Worm (Caenorhabditis elegans) whole organism, L2 larva: Measurements from ENCODE around the gene T21E8.4.
A peak's percentile ranks its signal among the peaks of the same experiment; 100 is the strongest.

ENCODE experiments used
- C34F6.9 ChIP-seq: fragments of 150-350 bp; optimal IDR thresholded peaks from 2 replicates; lab custom pipeline; 2014; ENCODE audit warnings: missing biosample characterization, missing genetic modification characterization
- R02D3.7 ChIP-seq: fragments of 150-350 bp; optimal IDR thresholded peaks from 2 replicates; lab custom pipeline; 2014; ENCODE audit warnings: missing biosample characterization, missing genetic modification characterization
- alr-1 ChIP-seq: fragments of 150-350 bp; optimal IDR thresholded peaks from 2 replicates; lab custom pipeline; 2014; ENCODE audit warnings: missing biosample characterization, missing genetic modification characterization
- aly-2 ChIP-seq: fragments of 150-350 bp; optimal IDR thresholded peaks from 2 replicates; lab custom pipeline; 2014; ENCODE audit warnings: missing biosample characterization, missing genetic modification characterization
- blmp-1 ChIP-seq: sonication (generic microtip); optimal IDR thresholded peaks from 2 replicates; lab custom pipeline; 2017; ENCODE audit warnings: missing genetic modification characterization, mild to moderate bottlenecking, missing compliant biosample characterization, antibody characterized with exemption, moderate library complexity; ENCODE audit not compliant: insufficient read depth
- ceh-82 ChIP-seq: fragments of 150-350 bp; optimal IDR thresholded peaks from 2 replicates; lab custom pipeline; 2014; ENCODE audit warnings: missing biosample characterization, missing genetic modification characterization
- crh-2 ChIP-seq: sonication (generic microtip); optimal IDR thresholded peaks from 2 replicates; lab custom pipeline; 2017; ENCODE audit warnings: missing biosample characterization, missing genetic modification characterization
- dmd-4 ChIP-seq: sonication (generic microtip); optimal IDR thresholded peaks from 2 replicates; lab custom pipeline; 2017; ENCODE audit warnings: missing biosample characterization, missing genetic modification characterization
- egl-27 ChIP-seq: sonication (generic microtip); optimal IDR thresholded peaks from 3 replicates; lab custom pipeline; 2017; ENCODE audit warnings: missing biosample characterization, missing genetic modification reagents, missing genetic modification characterization
- elt-3 ChIP-seq: sonication (generic microtip); optimal IDR thresholded peaks from 2 replicates; lab custom pipeline; 2017; ENCODE audit warnings: missing biosample characterization, missing genetic modification characterization
- fos-1 ChIP-seq: fragments of 150-350 bp; optimal IDR thresholded peaks from 2 replicates; lab custom pipeline; 2014; ENCODE audit warnings: missing biosample characterization, missing genetic modification characterization
- gmeb-1 ChIP-seq: fragments of 150-350 bp; optimal IDR thresholded peaks from 2 replicates; lab custom pipeline; 2014; ENCODE audit warnings: missing biosample characterization, missing genetic modification characterization
- lin-11 ChIP-seq: fragments of 150-350 bp; sonication (generic microtip); optimal IDR thresholded peaks from 2 replicates; lab custom pipeline; 2014; ENCODE audit warnings: missing biosample characterization, missing genetic modification characterization, inconsistent platforms, mixed read lengths
- lin-13 ChIP-seq: fragments of 150-350 bp; optimal IDR thresholded peaks from 2 replicates; lab custom pipeline; 2014; ENCODE audit warnings: missing biosample characterization, missing genetic modification reagents, missing genetic modification characterization
- lin-39 ChIP-seq: fragments of 150-350 bp; optimal IDR thresholded peaks from 2 replicates; lab custom pipeline; 2014; ENCODE audit warnings: missing biosample characterization, missing genetic modification reagents, missing genetic modification characterization
- lsy-2 ChIP-seq, 2 experiments: fragments of 150-350 bp in 1 of 2; sonication (generic microtip) in 1 of 2; optimal IDR thresholded peaks; 2 replicates each; lab custom pipeline; 2014 to 2017; ENCODE audit warnings: missing biosample characterization in 2 of 2, missing genetic modification characterization in 2 of 2
- mab-5 ChIP-seq: fragments of 150-350 bp; optimal IDR thresholded peaks from 2 replicates; lab custom pipeline; 2014; ENCODE audit warnings: missing biosample characterization, missing genetic modification characterization
- nhr-10 ChIP-seq: sonication (generic microtip); optimal IDR thresholded peaks from 2 replicates; lab custom pipeline; 2017; ENCODE audit warnings: missing biosample characterization, missing genetic modification characterization
- nhr-12 ChIP-seq: fragments of 150-350 bp; optimal IDR thresholded peaks from 2 replicates; lab custom pipeline; 2014; ENCODE audit warnings: missing biosample characterization, missing genetic modification characterization
- nhr-129 ChIP-seq: fragments of 150-350 bp; optimal IDR thresholded peaks from 2 replicates; lab custom pipeline; 2014; ENCODE audit warnings: missing biosample characterization, missing genetic modification characterization
- nhr-21 ChIP-seq: fragments of 150-350 bp; optimal IDR thresholded peaks from 2 replicates; lab custom pipeline; 2014; ENCODE audit warnings: missing biosample characterization, missing genetic modification characterization
- nhr-23 ChIP-seq: fragments of 150-350 bp; optimal IDR thresholded peaks from 2 replicates; lab custom pipeline; 2014; ENCODE audit warnings: missing biosample characterization, missing genetic modification reagents, missing genetic modification characterization
- nhr-237 ChIP-seq: fragments of 150-350 bp; optimal IDR thresholded peaks from 2 replicates; lab custom pipeline; 2014; ENCODE audit warnings: missing biosample characterization, missing genetic modification characterization
- nhr-25 ChIP-seq: fragments of 150-350 bp; sonication (generic microtip); optimal IDR thresholded peaks from 3 replicates; lab custom pipeline; 2014; ENCODE audit warnings: missing biosample characterization, missing genetic modification characterization
- nhr-77 ChIP-seq: fragments of 150-350 bp; optimal IDR thresholded peaks from 2 replicates; lab custom pipeline; 2014; ENCODE audit warnings: missing biosample characterization, missing genetic modification characterization
- peb-1 ChIP-seq: fragments of 150-350 bp; optimal IDR thresholded peaks from 2 replicates; lab custom pipeline; 2014; ENCODE audit warnings: missing biosample characterization, missing genetic modification characterization
- sem-4 ChIP-seq: fragments of 150-350 bp; optimal IDR thresholded peaks from 2 replicates; lab custom pipeline; 2014; ENCODE audit warnings: missing biosample characterization, missing genetic modification reagents, missing genetic modification characterization
- sma-9 ChIP-seq, 2 experiments: fragments of 150-350 bp in 1 of 2; sonication (generic microtip) in 1 of 2; optimal IDR thresholded peaks; 2 replicates each; lab custom pipeline; 2014 to 2016; ENCODE audit warnings: missing genetic modification characterization in 2 of 2, mild to moderate bottlenecking in 1 of 2, missing biosample characterization in 1 of 2, missing compliant biosample characterization in 1 of 2, missing genetic modification reagents in 1 of 2, moderate library complexity in 1 of 2
- snpc-4 ChIP-seq: fragments of 150-350 bp; optimal IDR thresholded peaks from 2 replicates; lab custom pipeline; 2014; ENCODE audit warnings: missing biosample characterization, missing genetic modification characterization
- unc-39 ChIP-seq: fragments of 150-350 bp; optimal IDR thresholded peaks from 2 replicates; lab custom pipeline; 2014; ENCODE audit warnings: missing biosample characterization, missing genetic modification characterization
- zag-1 ChIP-seq: fragments of 150-350 bp; optimal IDR thresholded peaks from 2 replicates; lab custom pipeline; 2014; ENCODE audit warnings: missing biosample characterization, missing genetic modification characterization
- ztf-1 ChIP-seq: fragments of 200-800 bp; sonication (Bioruptor generic); conservative IDR thresholded peaks from 2 replicates; pipeline ENCODE4 v1.3.6; 2022; ENCODE audit warnings: missing genetic modification characterization, missing compliant biosample characterization

Gene T21E8.4

DNA sequence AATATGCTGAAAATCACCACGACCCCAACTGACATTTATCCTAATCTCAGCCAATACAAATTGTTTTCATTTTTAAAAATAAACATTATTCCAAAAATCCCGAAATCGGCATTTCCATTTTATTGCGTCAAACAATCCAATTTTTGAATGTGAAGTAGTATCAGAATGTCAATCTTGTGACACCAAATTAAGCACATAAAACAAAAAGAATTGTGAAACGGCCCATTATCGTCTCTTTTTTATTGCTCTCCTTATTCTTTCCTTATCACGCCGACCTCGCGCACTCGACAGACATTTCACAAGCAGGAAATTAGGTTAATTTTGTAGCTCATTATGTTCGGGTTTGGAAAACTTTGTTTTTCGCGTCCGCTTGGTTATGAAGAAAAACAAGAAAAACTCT lies at the start of gene T21E8.4:
TSS of gene T21E8.4 (plus strand) at position 301 of the 400 bp plus-strand sequence.
- TF ChIP-seq fos-1 (no peak), nhr-23 (tag; lab: Kevin White, UChicago) (no peak), nhr-77 (no peak), lsy-2 (tag; optimal IDR thresholded peaks at IDR 0.05; lab: Kevin White, UChicago) (no peak), nhr-12 (tag; lab: Kevin White, UChicago) (no peak), lin-39 (no peak), nhr-129 (tag; lab: Kevin White, UChicago) (no peak), nhr-25 (tag; lab: Kevin White, UChicago) (no peak), alr-1 (tag; lab: Kevin White, UChicago) (no peak)

DNA sequence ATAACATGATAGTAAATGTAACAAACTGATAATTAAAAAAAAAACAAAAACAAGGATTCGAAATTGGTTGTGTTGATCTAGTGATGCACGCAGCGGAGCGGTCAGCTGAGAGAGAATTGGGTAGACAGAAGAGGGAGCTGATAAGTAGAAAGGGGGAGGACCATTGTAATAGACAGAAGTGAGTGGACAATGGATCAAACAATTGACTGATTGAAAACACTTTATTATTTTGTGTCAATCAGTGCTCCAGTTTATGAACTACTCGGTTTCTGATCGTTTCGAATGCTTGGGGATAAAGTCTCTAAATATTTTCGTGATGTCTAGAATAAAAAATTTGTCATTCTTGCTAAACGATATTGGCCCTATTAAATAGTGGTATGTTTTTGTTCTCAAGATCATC lies 46.0 kb upstream of the T21E8.4 start:
- TF ChIP-seq nhr-21 (tag; lab: Kevin White, UChicago) (no peak), snpc-4 (tag; lab: Kevin White, UChicago) (no peak), R02D3.7 (tag; lab: Kevin White, UChicago) (no peak), mab-5 (tag; lab: Kevin White, UChicago) (no peak), ceh-82 (tag; lab: Kevin White, UChicago) (no peak), peb-1 (tag; lab: Kevin White, UChicago) (no peak), nhr-10 (no peak), aly-2 (no peak), elt-3 (tag; lab: Kevin White, UChicago) (no peak), zag-1 (tag; lab: Kevin White, UChicago) (no peak), lsy-2 (tag; optimal IDR thresholded peaks at IDR 0.05; lab: Kevin White, UChicago) (no peak), nhr-237 (tag; lab: Kevin White, UChicago) (no peak), egl-27 (tag; lab: Kevin White, UChicago) (no peak), nhr-12 (tag; lab: Kevin White, UChicago) (no peak), C34F6.9 (tag; lab: Kevin White, UChicago) (no peak)

DNA sequence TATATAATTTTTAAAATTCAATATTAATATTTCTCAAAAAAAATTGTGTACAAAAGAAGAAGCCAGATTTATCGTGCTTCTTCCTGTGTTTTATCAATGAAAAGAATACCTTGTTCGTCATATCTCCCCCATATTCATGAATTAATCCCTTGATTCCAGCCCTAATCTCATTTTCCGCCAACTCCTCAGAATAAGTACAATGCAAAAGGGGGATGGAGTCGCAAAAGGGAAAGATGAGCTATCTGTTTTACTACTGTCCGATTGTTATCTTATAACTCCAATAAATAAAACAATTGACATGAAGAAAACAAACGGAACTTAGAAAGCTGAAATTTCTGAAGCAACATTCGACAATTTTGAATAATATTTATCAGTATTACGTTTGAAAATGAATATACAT lies 43.0 kb upstream of the T21E8.4 start:
- TF ChIP-seq sma-9 (GFP tag; optimal IDR thresholded peaks at IDR 0.05; lab: Kevin White, UChicago) (no peak), sma-9 (tag; optimal IDR thresholded peaks at IDR 0.05; lab: Kevin White, UChicago) (no peak), snpc-4 (tag; lab: Kevin White, UChicago) (no peak), C34F6.9 (tag; lab: Kevin White, UChicago) (no peak), nhr-23 (tag; lab: Kevin White, UChicago) (no peak), gmeb-1 (tag; lab: Kevin White, UChicago) (no peak), lin-11 (no peak), unc-39 (tag; lab: Kevin White, UChicago) (no peak), egl-27 (tag; lab: Kevin White, UChicago) (no peak), nhr-10 (no peak), blmp-1 (tag; lab: Kevin White, UChicago) (no peak), dmd-4 (tag; lab: Kevin White, UChicago) (no peak)

DNA sequence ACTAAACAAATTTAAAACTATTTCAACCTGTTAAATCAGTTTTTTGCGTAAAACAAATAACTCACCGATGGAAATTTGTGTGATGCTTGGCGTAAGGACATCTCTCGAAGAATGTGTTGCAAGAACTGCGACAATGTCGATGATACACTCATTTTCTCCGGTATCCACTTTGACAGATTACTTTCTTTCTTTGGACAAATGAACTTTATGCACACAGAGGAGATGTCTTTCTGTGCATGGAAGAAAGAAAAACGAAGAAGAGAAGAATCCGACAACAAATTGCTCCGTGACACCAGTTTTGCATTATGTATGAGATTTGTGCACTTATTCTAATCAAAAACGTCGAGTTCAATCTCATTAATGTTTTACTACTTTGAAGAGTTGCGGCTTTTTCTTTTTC lies 42.1 kb upstream of the T21E8.4 start, which contains the start of gene plc-1:
TSS of gene plc-1 (minus strand) at position 101 of the 400 bp plus-strand sequence.
- TF ChIP-seq sem-4 (tag; lab: Kevin White, UChicago): no peak
- no peak for TF ChIP-seq nhr-237 (tag; lab: Kevin White, UChicago)
- TF ChIP-seq alr-1 (tag; lab: Kevin White, UChicago): no peak
- TF ChIP-seq lin-13 (GFP tag; lab: Kevin White, UChicago): no peak
- no peak for TF ChIP-seq crh-2
- no peak for TF ChIP-seq blmp-1 (tag; lab: Kevin White, UChicago)
- no peak for TF ChIP-seq ztf-1 (GFP tag; lab: Robert Waterston, UW)
- no peak for TF ChIP-seq snpc-4 (tag; lab: Kevin White, UChicago)

DNA sequence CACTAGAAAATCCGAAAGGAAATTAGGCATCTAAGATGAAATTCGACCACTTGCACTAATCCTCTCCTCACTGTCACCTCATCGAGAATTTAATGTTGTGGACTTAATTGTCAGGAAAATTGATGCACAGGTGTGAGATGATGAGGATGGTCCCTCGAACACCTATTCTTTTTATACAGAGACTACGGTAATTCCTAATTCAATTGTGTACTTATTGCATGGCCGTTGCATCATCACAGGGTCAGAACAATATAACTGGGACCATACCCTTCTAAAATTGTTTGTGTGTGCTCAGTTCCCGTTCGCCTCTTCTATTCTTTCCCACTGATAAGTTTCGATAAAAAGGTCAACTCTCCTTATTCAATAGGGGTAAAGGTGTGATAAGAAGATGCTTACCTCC lies 36.5 kb upstream of the T21E8.4 start:
- no peak for TF ChIP-seq dmd-4 (tag; lab: Kevin White, UChicago)
- TF ChIP-seq gmeb-1 (tag; lab: Kevin White, UChicago): no peak
- no peak for TF ChIP-seq nhr-25 (tag; lab: Kevin White, UChicago)
- peak; percentile 30 for TF ChIP-seq fos-1
